Fruit fly (Drosophila melanogaster) whole organism, embryonic: ENCODE results near the gene CG10602.
A peak's percentile ranks its signal among the peaks of the same experiment; 100 is the strongest.

ENCODE experiments used
- Aef1 ChIP-seq: fragments of 200-800 bp; sonication (Bioruptor generic); IDR thresholded peaks from 3 replicates; pipeline ENCODE4 v1.3.6; 2022; ENCODE audit warnings: missing biosample characterization, missing genetic modification characterization
- Atf-2 ChIP-seq: fragments of 200-800 bp; sonication (Bioruptor generic); optimal IDR thresholded peaks from 2 replicates; lab custom pipeline; 2016; ENCODE audit warnings: missing biosample characterization, missing genetic modification characterization
- Bgb ChIP-seq: fragments of 200-800 bp; sonication (Bioruptor generic); IDR thresholded peaks from 2 replicates; pipeline ENCODE4 v1.3.6; 2022; ENCODE audit warnings: missing biosample characterization, missing genetic modification characterization; ENCODE audit not compliant: partially characterized antibody
- Blimp-1 ChIP-seq: fragments of 200-800 bp; sonication (Bioruptor generic); optimal IDR thresholded peaks from 3 replicates; lab custom pipeline; 2018; ENCODE audit warnings: missing biosample characterization, missing genetic modification characterization, mild to moderate bottlenecking, moderate library complexity, missing genetic modification reagents
- CG12942 ChIP-seq: fragments of 200-800 bp; sonication (Bioruptor generic); optimal IDR thresholded peaks from 3 replicates; lab custom pipeline; 2016; ENCODE audit warnings: missing biosample characterization, missing genetic modification characterization
- CG13894 ChIP-seq: fragments of 200-800 bp; sonication (Bioruptor generic); optimal IDR thresholded peaks from 3 replicates; lab custom pipeline; 2018; ENCODE audit warnings: missing biosample characterization, mild to moderate bottlenecking, missing genetic modification characterization, moderate library complexity
- CG15479 ChIP-seq: fragments of 200-800 bp; sonication (Bioruptor generic); optimal IDR thresholded peaks from 3 replicates; lab custom pipeline; 2019; ENCODE audit warnings: missing biosample characterization, mild to moderate bottlenecking, missing genetic modification characterization, moderate library complexity
- CG16813 ChIP-seq: fragments of 200-800 bp; sonication (Bioruptor generic); IDR thresholded peaks from 3 replicates; pipeline ENCODE4 v1.3.6; 2022; ENCODE audit warnings: missing biosample characterization, missing genetic modification characterization; ENCODE audit not compliant: partially characterized antibody
- CG17829 ChIP-seq: fragments of 200-800 bp; optimal IDR thresholded peaks from 2 replicates; lab custom pipeline; 2019; ENCODE audit warnings: missing biosample characterization, mild to moderate bottlenecking, missing genetic modification characterization, moderate library complexity
- CG30431 ChIP-seq: fragments of 200-800 bp; sonication (Bioruptor generic); optimal IDR thresholded peaks from 2 replicates; lab custom pipeline; 2017; ENCODE audit warnings: missing biosample characterization, missing genetic modification characterization
- CG31224 ChIP-seq: fragments of 200-800 bp; sonication (Bioruptor generic); IDR thresholded peaks from 2 replicates; pipeline ENCODE4 v1.3.6; 2022; ENCODE audit warnings: missing biosample characterization, missing genetic modification characterization
- CG3281 ChIP-seq: fragments of 200-800 bp; sonication (Bioruptor generic); optimal IDR thresholded peaks from 3 replicates; lab custom pipeline; 2017; ENCODE audit warnings: missing biosample characterization, mild to moderate bottlenecking, missing genetic modification characterization
- CG3407 ChIP-seq: fragments of 200-800 bp; sonication (Bioruptor generic); optimal IDR thresholded peaks from 2 replicates; lab custom pipeline; 2018; ENCODE audit warnings: missing biosample characterization, mild to moderate bottlenecking, missing genetic modification characterization
- CG5180 ChIP-seq: fragments of 200-800 bp; sonication (Bioruptor generic); optimal IDR thresholded peaks from 3 replicates; lab custom pipeline; 2017; ENCODE audit warnings: missing biosample characterization, missing genetic modification characterization, mild to moderate bottlenecking, moderate library complexity, missing genetic modification reagents
- CG6689 ChIP-seq: fragments of 200-800 bp; sonication (Bioruptor generic); IDR thresholded peaks from 2 replicates; pipeline ENCODE4 v1.3.6; 2022; ENCODE audit warnings: missing biosample characterization, missing genetic modification characterization
- CG6791 ChIP-seq: fragments of 200-800 bp; sonication (Bioruptor generic); IDR thresholded peaks from 3 replicates; pipeline ENCODE4 v1.3.6; 2022; ENCODE audit warnings: missing biosample characterization, missing genetic modification characterization; ENCODE audit not compliant: partially characterized antibody
- CG7357 ChIP-seq: fragments of 200-800 bp; sonication (Bioruptor generic); IDR thresholded peaks from 3 replicates; pipeline ENCODE4 v1.3.6; 2022; ENCODE audit warnings: missing biosample characterization, missing genetic modification characterization
- CG9797 ChIP-seq: fragments of 200-800 bp; sonication (Bioruptor generic); optimal IDR thresholded peaks from 3 replicates; lab custom pipeline; 2018; ENCODE audit warnings: missing biosample characterization, mild to moderate bottlenecking, missing genetic modification characterization
- Ets65A ChIP-seq: fragments of 200-800 bp; sonication (Bioruptor generic); peaks from one replicate; lab custom pipeline; 2016; ENCODE audit warnings: missing biosample characterization, missing genetic modification characterization
- HLH4C ChIP-seq: fragments of 200-800 bp; sonication (Bioruptor generic); IDR thresholded peaks from 3 replicates; pipeline ENCODE4 v1.3.6; 2022; ENCODE audit warnings: missing biosample characterization, missing genetic modification characterization; ENCODE audit not compliant: partially characterized antibody
- HLH54F ChIP-seq: fragments of 200-800 bp; sonication (Bioruptor generic); optimal IDR thresholded peaks from 3 replicates; lab custom pipeline; 2016; ENCODE audit warnings: missing biosample characterization, missing genetic modification characterization
- HLHmδ ChIP-seq: fragments of 200-800 bp; sonication (Bioruptor generic); optimal IDR thresholded peaks from 2 replicates; lab custom pipeline; 2018; ENCODE audit warnings: missing biosample characterization, mild to moderate bottlenecking, missing genetic modification characterization, moderate library complexity
- Mes4 ChIP-seq: fragments of 200-800 bp; sonication (Bioruptor generic); optimal IDR thresholded peaks from 2 replicates; lab custom pipeline; 2016; ENCODE audit warnings: missing biosample characterization, missing genetic modification characterization
- NC2β ChIP-seq: fragments of 200-800 bp; sonication (Bioruptor generic); optimal IDR thresholded peaks from 2 replicates; lab custom pipeline; 2016; ENCODE audit warnings: missing biosample characterization, missing genetic modification characterization
- Oli ChIP-seq: fragments of 200-800 bp; sonication (Bioruptor generic); optimal IDR thresholded peaks from 2 replicates; lab custom pipeline; 2018; ENCODE audit warnings: missing biosample characterization, mild to moderate bottlenecking, missing genetic modification characterization, moderate library complexity
- Pdp1 ChIP-seq, 2 experiments: fragments of 200-800 bp; sonication (Bioruptor generic); optimal IDR thresholded peaks; 3 replicates each; lab custom pipeline; 2016; ENCODE audit warnings: missing biosample characterization in 2 of 2, missing genetic modification characterization in 2 of 2, mild to moderate bottlenecking in 1 of 2, moderate library complexity in 1 of 2
- Sox100B ChIP-seq: fragments of 200-800 bp; sonication (Bioruptor generic); optimal IDR thresholded peaks from 3 replicates; lab custom pipeline; 2018; ENCODE audit warnings: missing biosample characterization, mild to moderate bottlenecking, missing genetic modification characterization
- Vsx1 ChIP-seq: fragments of 200-800 bp; sonication (Bioruptor generic); optimal IDR thresholded peaks from 2 replicates; lab custom pipeline; 2017; ENCODE audit warnings: missing biosample characterization, mild to moderate bottlenecking, missing genetic modification characterization, missing genetic modification reagents
- amos ChIP-seq: fragments of 200-800 bp; sonication (Bioruptor generic); IDR thresholded peaks from 2 replicates; pipeline ENCODE4 v1.3.6; 2022; ENCODE audit warnings: missing biosample characterization, missing genetic modification characterization; ENCODE audit not compliant: partially characterized antibody
- ap ChIP-seq: fragments of 200-800 bp; sonication (Bioruptor generic); IDR thresholded peaks from 2 replicates; pipeline ENCODE4 v1.3.6; 2022; ENCODE audit warnings: missing biosample characterization, missing genetic modification characterization
- az2 ChIP-seq: fragments of 200-800 bp; sonication (Bioruptor generic); optimal IDR thresholded peaks from 3 replicates; lab custom pipeline; 2016; ENCODE audit warnings: missing biosample characterization, missing genetic modification characterization
- chif ChIP-seq, 2 experiments: fragments of 200-800 bp; sonication (Bioruptor generic); optimal IDR thresholded peaks; 3 replicates each; lab custom pipeline; 2016; ENCODE audit warnings: missing biosample characterization in 2 of 2, missing genetic modification characterization in 2 of 2
- ci ChIP-seq: fragments of 200-800 bp; sonication (Bioruptor generic); IDR thresholded peaks from 3 replicates; pipeline ENCODE4 v1.3.6; 2022; ENCODE audit warnings: missing biosample characterization, missing genetic modification characterization
- corto ChIP-seq: fragments of 200-800 bp; sonication (Bioruptor generic); optimal IDR thresholded peaks from 2 replicates; lab custom pipeline; 2016; ENCODE audit warnings: missing biosample characterization, mild to moderate bottlenecking, missing genetic modification characterization, moderate library complexity
- crp ChIP-seq, 2 experiments: fragments of 200-800 bp; sonication (Bioruptor generic); optimal IDR thresholded peaks; 2 replicates in 1 of 2; 3 replicates in 1 of 2; lab custom pipeline; 2017; ENCODE audit warnings: missing biosample characterization in 2 of 2, missing genetic modification characterization in 2 of 2, mild to moderate bottlenecking in 1 of 2, moderate library complexity in 1 of 2
- dimm ChIP-seq: fragments of 200-800 bp; sonication (Bioruptor generic); IDR thresholded peaks from 2 replicates; pipeline ENCODE4 v1.3.6; 2022; ENCODE audit warnings: missing biosample characterization, missing genetic modification characterization
- dmrt11E ChIP-seq: fragments of 200-800 bp; sonication (Bioruptor generic); optimal IDR thresholded peaks from 3 replicates; lab custom pipeline; 2018; ENCODE audit warnings: missing biosample characterization, mild to moderate bottlenecking, missing genetic modification characterization, moderate library complexity
- dmrt99B ChIP-seq: fragments of 200-800 bp; sonication (Bioruptor generic); optimal IDR thresholded peaks from 2 replicates; lab custom pipeline; 2018; ENCODE audit warnings: missing biosample characterization, mild to moderate bottlenecking, missing genetic modification characterization, moderate library complexity
- hkb ChIP-seq, 2 experiments: fragments of 200-800 bp in 1 of 2; fragments of >200 bp in 1 of 2; sonication (Bioruptor generic) in 1 of 2; IDR thresholded peaks in 1 of 2; optimal IDR thresholded peaks in 1 of 2; 2 replicates each; pipeline versions ENCODE4 v1.3.6 to Lab custom; 2017 to 2022; ENCODE audit warnings: missing biosample characterization in 1 of 2, missing genetic modification characterization in 1 of 2
- lov ChIP-seq, 2 experiments: fragments of 200-800 bp in 1 of 2; fragments of >200 bp in 1 of 2; sonication (Bioruptor generic) in 1 of 2; IDR thresholded peaks in 1 of 2; optimal IDR thresholded peaks in 1 of 2; 2 replicates in 1 of 2; 3 replicates in 1 of 2; pipeline versions ENCODE4 v1.3.6 to Lab custom; 2017 to 2022; ENCODE audit warnings: missing biosample characterization in 1 of 2, missing genetic modification characterization in 1 of 2
- luna ChIP-seq: fragments of 200-800 bp; sonication (Bioruptor generic); optimal IDR thresholded peaks from 2 replicates; lab custom pipeline; 2016; ENCODE audit warnings: missing biosample characterization, missing genetic modification characterization
- pan ChIP-seq, 4 experiments: fragments of >200 bp in 3 of 4; fragments of 200-800 bp in 1 of 4; sonication (Bioruptor generic) in 1 of 4; optimal IDR thresholded peaks in 3 of 4; IDR thresholded peaks in 1 of 4; 2 replicates each; pipeline versions ENCODE4 v1.3.6 to Lab custom; 2017 to 2022; ENCODE audit warnings: missing biosample characterization in 2 of 4, missing genetic modification characterization in 2 of 4, mixed read lengths in 1 of 4
- slbo ChIP-seq: fragments of 200-800 bp; sonication (Bioruptor generic); IDR thresholded peaks from 2 replicates; pipeline ENCODE4 v1.3.6; 2022; ENCODE audit warnings: missing biosample characterization, missing genetic modification characterization
- sob ChIP-seq: fragments of 200-800 bp; sonication (Bioruptor generic); IDR thresholded peaks from 2 replicates; pipeline ENCODE4 v1.3.6; 2022; ENCODE audit warnings: missing biosample characterization, missing genetic modification characterization
- stwl ChIP-seq: fragments of 200-800 bp; sonication (Bioruptor generic); optimal IDR thresholded peaks from 3 replicates; lab custom pipeline; 2018; ENCODE audit warnings: missing biosample characterization, mild to moderate bottlenecking, missing genetic modification characterization, moderate library complexity
- vvl ChIP-seq: fragments of 200-800 bp; sonication (Bioruptor generic); IDR thresholded peaks from 2 replicates; pipeline ENCODE4 v1.3.6; 2022; ENCODE audit warnings: missing biosample characterization, missing genetic modification characterization
- zen ChIP-seq: fragments of 200-800 bp; sonication (Bioruptor generic); optimal IDR thresholded peaks from 3 replicates; lab custom pipeline; 2018; ENCODE audit warnings: missing biosample characterization, mild to moderate bottlenecking, missing genetic modification characterization, moderate library complexity

The CG10602 gene

DNA sequence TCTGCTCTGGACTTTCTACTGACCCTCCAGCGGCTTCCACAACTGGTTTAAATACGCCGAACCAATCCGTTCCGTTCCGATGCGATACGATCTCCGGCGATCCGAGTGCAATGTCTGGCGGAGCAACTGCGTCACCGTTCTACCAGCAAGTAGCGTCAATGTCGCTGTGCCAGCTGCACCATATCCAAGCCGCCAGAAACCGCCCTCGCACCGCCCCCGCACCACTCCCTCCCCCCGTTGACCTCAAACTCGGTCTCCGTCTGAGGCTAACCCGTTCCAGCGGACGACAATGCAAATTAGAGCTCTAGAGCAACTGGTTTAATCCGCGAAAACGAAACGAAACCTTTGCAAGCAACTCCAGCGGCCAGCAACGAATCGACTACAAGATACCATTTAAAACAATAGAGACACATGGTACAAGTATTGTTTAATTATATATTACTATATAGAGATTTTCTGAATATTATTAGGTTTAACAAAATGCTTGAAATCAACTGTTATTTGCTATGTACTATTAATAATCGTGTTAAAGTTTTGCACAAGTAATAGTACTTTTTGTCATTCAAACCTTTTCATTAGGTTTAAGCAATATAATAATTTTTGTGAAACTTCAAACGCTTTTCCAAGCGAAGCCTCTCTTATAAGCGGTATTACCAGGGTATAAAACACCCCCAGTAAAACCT lies 47.9 kb downstream of the CG10602 start, which contains the start of the genes CG10570 and CG42502 (continued):
- TF ChIP-seq CG30431 (no peak), corto (GFP tag; lab: Kevin White, UChicago) (no peak), Blimp-1 (GFP tag; lab: Kevin White, UChicago) (no peak), CG16813 (GFP tag; lab: Robert Waterston, UW) (0 out of 3 replicates have a peak, but pooled peaks have one; percentile 16), CG3407 (GFP tag; lab: Kevin White, UChicago) (no peak), CG6689 (GFP tag; lab: Robert Waterston, UW) (no peak), amos (GFP tag; lab: Robert Waterston, UW) (no peak), HLH4C (GFP tag; lab: Robert Waterston, UW) (peak; percentile 43; the same call in 2 of the 3 replicates), Sox100B (GFP tag; lab: Kevin White, UChicago) (no peak), Mes4 (GFP tag; lab: Kevin White, UChicago) (no peak), CG13894 (no peak), Aef1 (GFP tag; lab: Robert Waterston, UW) (no peak), ap (GFP tag; lab: Robert Waterston, UW) (no peak), slbo (GFP tag; lab: Robert Waterston, UW) (no peak; the same call in 1 of the 2 replicates), hkb (optimal IDR thresholded peaks at IDR 0.05; lab: Kevin White, UChicago) (no peak), hkb (GFP tag; IDR thresholded peaks at IDR 0.05; lab: Robert Waterston, UW) (no peak), ci (GFP tag; lab: Robert Waterston, UW) (no peak), chif (GFP tag; optimal IDR thresholded peaks at IDR 0.05; lab: Kevin White, UChicago) (no peak), stwl (tag; lab: Kevin White, UChicago) (no peak), pan (optimal IDR thresholded peaks at IDR 0.05; lab: Kevin White, UChicago) (no peak), pan (GFP tag; optimal IDR thresholded peaks at IDR 0.05 in 1 of 2, IDR thresholded peaks at IDR 0.05 in 1 of 2) (no peak), zen (tag; lab: Kevin White, UChicago) (no peak), dmrt11E (tag; lab: Kevin White, UChicago) (no peak), NC2β (GFP tag; lab: Kevin White, UChicago) (no peak), CG9797 (GFP tag; lab: Kevin White, UChicago) (no peak), Vsx1 (GFP tag; lab: Kevin White, UChicago) (no peak), dimm (no peak), Oli (tag; lab: Kevin White, UChicago) (no peak), lov (optimal IDR thresholded peaks at IDR 0.05; lab: Kevin White, UChicago) (no peak), lov (GFP tag; IDR thresholded peaks at IDR 0.05; lab: Robert Waterston, UW) (no peak), Bgb (GFP tag; lab: Robert Waterston, UW) (no peak), Atf-2 (GFP tag; lab: Kevin White, UChicago) (no peak), Ets65A (GFP tag; lab: Kevin White, UChicago) (no peak), az2 (GFP tag; lab: Kevin White, UChicago) (no peak), CG6791 (GFP tag; lab: Robert Waterston, UW) (no peak), CG7357 (GFP tag; lab: Robert Waterston, UW) (no peak), dmrt99B (tag; lab: Kevin White, UChicago) (no peak), CG3281 (GFP tag; lab: Kevin White, UChicago) (no peak), vvl (peak; percentile 55), CG31224 (GFP tag; lab: Robert Waterston, UW) (no peak), HLHmδ (GFP tag; lab: Kevin White, UChicago) (no peak), CG17829 (tag; lab: Kevin White, UChicago) (no peak), HLH54F (no peak), sob (GFP tag; lab: Robert Waterston, UW) (no peak), CG5180 (GFP tag; lab: Kevin White, UChicago) (no peak), crp (GFP tag; optimal IDR thresholded peaks at IDR 0.05; lab: Kevin White, UChicago) (no peak), Pdp1 (GFP tag; optimal IDR thresholded peaks at IDR 0.05; lab: Kevin White, UChicago) (no peak), luna (GFP tag; lab: Kevin White, UChicago) (no peak), CG15479 (GFP tag; lab: Kevin White, UChicago) (no peak), CG12942 (GFP tag; lab: Kevin White, UChicago) (no peak)
